Fruit fly (Drosophila melanogaster) whole organism, wandering third instar larva: Measurements from ENCODE around the gene Gem2.
A peak's percentile ranks its signal among the peaks of the same experiment; 100 is the strongest.

Experiments used
- Abd-B ChIP-seq: fragments of >200 bp; optimal IDR thresholded peaks from 2 replicates; lab custom pipeline; 2017; ENCODE audit warnings: missing biosample characterization, missing genetic modification characterization
- CG32264 ChIP-seq: fragments of 200-800 bp; sonication (Bioruptor generic); optimal IDR thresholded peaks from 2 replicates; lab custom pipeline; 2016; ENCODE audit warnings: missing biosample characterization, missing genetic modification characterization
- CG9705 ChIP-seq: fragments of 200-800 bp; sonication (Bioruptor generic); optimal IDR thresholded peaks from 2 replicates; lab custom pipeline; 2018; ENCODE audit warnings: missing biosample characterization, mild to moderate bottlenecking, missing genetic modification characterization
- CrebA ChIP-seq: fragments of 200-800 bp; sonication (Bioruptor generic); optimal IDR thresholded peaks from 2 replicates; lab custom pipeline; 2016; ENCODE audit warnings: missing biosample characterization, mild to moderate bottlenecking, missing genetic modification characterization, borderline replicate concordance
- Dfd ChIP-seq: fragments of >200 bp; optimal IDR thresholded peaks from 2 replicates; lab custom pipeline; 2017; ENCODE audit warnings: missing biosample characterization, missing genetic modification characterization
- Dif ChIP-seq: fragments of 200-275, 200-300 bp; sonication (Bioruptor generic); optimal IDR thresholded peaks from 2 replicates; lab custom pipeline; 2018; ENCODE audit warnings: missing biosample characterization, missing genetic modification characterization; ENCODE audit not compliant: partially characterized antibody
- GATAd ChIP-seq: sonication (Bioruptor generic); optimal IDR thresholded peaks from 2 replicates; lab custom pipeline; 2016; ENCODE audit warnings: missing biosample characterization, missing genetic modification characterization
- HLH106 ChIP-seq: fragments of 200-800 bp; optimal IDR thresholded peaks from 3 replicates; lab custom pipeline; 2019; ENCODE audit warnings: missing biosample characterization, mild to moderate bottlenecking, missing genetic modification characterization, moderate library complexity
- Hnf4 ChIP-seq: fragments of 200-800 bp; sonication (Bioruptor generic); optimal IDR thresholded peaks from 2 replicates; lab custom pipeline; 2016; ENCODE audit warnings: missing biosample characterization, mild to moderate bottlenecking, missing genetic modification characterization
- Hr78 ChIP-seq: fragments of >200 bp; optimal IDR thresholded peaks from 2 replicates; lab custom pipeline; 2017; ENCODE audit warnings: missing biosample characterization, missing genetic modification characterization
- Hr83 ChIP-seq: fragments of 200-300 bp; sonication (Bioruptor generic); optimal IDR thresholded peaks from 2 replicates; lab custom pipeline; 2016; ENCODE audit warnings: missing biosample characterization, mild to moderate bottlenecking, missing genetic modification characterization, moderate library complexity; ENCODE audit not compliant: poor library complexity, severe bottlenecking
- Jra ChIP-seq: sonication (Bioruptor generic); optimal IDR thresholded peaks from 2 replicates; lab custom pipeline; 2016; ENCODE audit warnings: missing biosample characterization, missing genetic modification characterization
- Mio ChIP-seq: sonication (Bioruptor generic); optimal IDR thresholded peaks from 2 replicates; lab custom pipeline; 2016; ENCODE audit warnings: missing biosample characterization, missing genetic modification characterization
- Myc ChIP-seq: fragments of >200 bp; optimal IDR thresholded peaks from 2 replicates; lab custom pipeline; 2017
- N ChIP-seq: fragments of >200 bp; optimal IDR thresholded peaks from 2 replicates; lab custom pipeline; 2018; ENCODE audit warnings: missing biosample characterization, missing external identifiers, missing genetic modification characterization
- OdsH ChIP-seq: fragments of 200-800 bp; sonication (Bioruptor generic); optimal IDR thresholded peaks from 2 replicates; lab custom pipeline; 2016; ENCODE audit warnings: missing biosample characterization, mild to moderate bottlenecking, missing genetic modification characterization
- Sp1 ChIP-seq: fragments of 200-800 bp; sonication (Bioruptor generic); optimal IDR thresholded peaks from 3 replicates; lab custom pipeline; 2019; ENCODE audit warnings: missing biosample characterization, mild to moderate bottlenecking, missing genetic modification characterization, moderate library complexity
- br ChIP-seq: fragments of 200-800 bp; sonication (Bioruptor generic); optimal IDR thresholded peaks from 2 replicates; lab custom pipeline; 2016; ENCODE audit warnings: missing biosample characterization, missing genetic modification characterization
- brk ChIP-seq: fragments of 200-800 bp; sonication (Bioruptor generic); optimal IDR thresholded peaks from 2 replicates; lab custom pipeline; 2016; ENCODE audit warnings: missing biosample characterization, mild to moderate bottlenecking, missing genetic modification characterization
- dmrt93B ChIP-seq: fragments of 200-800 bp; sonication (Bioruptor generic); optimal IDR thresholded peaks from 2 replicates; lab custom pipeline; 2018; ENCODE audit warnings: missing biosample characterization, mild to moderate bottlenecking, missing genetic modification characterization
- dsf ChIP-seq: sonication (Bioruptor generic); optimal IDR thresholded peaks from 2 replicates; lab custom pipeline; 2016; ENCODE audit warnings: missing biosample characterization, missing genetic modification characterization, borderline replicate concordance
- ey ChIP-seq: fragments of 200-800 bp; sonication (Bioruptor generic); optimal IDR thresholded peaks from 2 replicates; lab custom pipeline; 2016; ENCODE audit warnings: missing biosample characterization, missing genetic modification characterization
- foxo ChIP-seq, 2 experiments: fragments of 200-800 bp; sonication (Bioruptor generic); optimal IDR thresholded peaks; 2 replicates in 1 of 2; 3 replicates in 1 of 2; lab custom pipeline; 2016 to 2017; ENCODE audit warnings: missing biosample characterization in 2 of 2, missing genetic modification characterization in 2 of 2
- fru ChIP-seq: fragments of 200-800 bp; sonication (Bioruptor generic); optimal IDR thresholded peaks from 3 replicates; lab custom pipeline; 2016; ENCODE audit warnings: missing biosample characterization, mild to moderate bottlenecking, missing genetic modification characterization
- h ChIP-seq: fragments of 200-800 bp; sonication (Bioruptor generic); optimal IDR thresholded peaks from 3 replicates; lab custom pipeline; 2016; ENCODE audit warnings: missing biosample characterization, mild to moderate bottlenecking, missing genetic modification characterization
- jim ChIP-seq: fragments of 175-275, 200-325 bp; sonication (Bioruptor generic); optimal IDR thresholded peaks from 2 replicates; lab custom pipeline; 2016; ENCODE audit warnings: missing biosample characterization, mild to moderate bottlenecking, missing genetic modification characterization
- lola ChIP-seq: fragments of >200 bp; optimal IDR thresholded peaks from 2 replicates; lab custom pipeline; 2017; ENCODE audit warnings: missing biosample characterization, missing genetic modification characterization
- psq ChIP-seq: fragments of 200-800 bp; sonication (Bioruptor generic); optimal IDR thresholded peaks from 3 replicates; lab custom pipeline; 2017; ENCODE audit warnings: missing biosample characterization, mild to moderate bottlenecking, missing genetic modification characterization, moderate library complexity
- rgr ChIP-seq: fragments of 200-800 bp; sonication (Bioruptor generic); optimal IDR thresholded peaks from 3 replicates; lab custom pipeline; 2016; ENCODE audit warnings: missing biosample characterization, mild to moderate bottlenecking, missing genetic modification characterization
- sage ChIP-seq: fragments of 200-800 bp; sonication (Bioruptor generic); optimal IDR thresholded peaks from 2 replicates; lab custom pipeline; 2016; ENCODE audit warnings: missing biosample characterization, mild to moderate bottlenecking, missing genetic modification characterization
- sv ChIP-seq: fragments of 200-800 bp; sonication (Bioruptor generic); optimal IDR thresholded peaks from 3 replicates; lab custom pipeline; 2016; ENCODE audit warnings: missing biosample characterization, missing genetic modification characterization
- tai ChIP-seq: sonication (Bioruptor generic); optimal IDR thresholded peaks from 2 replicates; lab custom pipeline; 2016; ENCODE audit warnings: missing biosample characterization, missing genetic modification characterization
- usp ChIP-seq: fragments of >200 bp; optimal IDR thresholded peaks from 2 replicates; lab custom pipeline; 2017; ENCODE audit warnings: missing biosample characterization, missing genetic modification characterization
- woc ChIP-seq: sonication (Bioruptor generic); optimal IDR thresholded peaks from 2 replicates; lab custom pipeline; 2016; ENCODE audit warnings: missing biosample characterization, mild to moderate bottlenecking, missing genetic modification characterization

Gem2 gene

dm6 chr3L:19132586-19132985 is 32.4 kb upstream of the Gem2 start:
- no peak for TF ChIP-seq Dfd (GFP tag; lab: Kevin White, UChicago)
- TF ChIP-seq Jra (GFP tag; lab: Kevin White, UChicago), result no peak
- TF ChIP-seq Abd-B (GFP tag; lab: Kevin White, UChicago), result no peak
- TF ChIP-seq brk (GFP tag; lab: Kevin White, UChicago), result no peak
- no peak for TF ChIP-seq CrebA
- TF ChIP-seq ey (GFP tag; lab: Kevin White, UChicago), result no peak

dm6 chr3L:19129565-19129964 is 29.4 kb upstream of the Gem2 start, which contains the start of gene Spn75F:
Gene Spn75F, minus strand, starts transcription at chr3L:19129665.
- no peak for TF ChIP-seq GATAd (GFP tag; lab: Kevin White, UChicago)
- TF ChIP-seq sv, result no peak
- no peak for TF ChIP-seq OdsH (GFP tag; lab: Kevin White, UChicago)
- no peak for TF ChIP-seq psq (GFP tag; lab: Kevin White, UChicago)
- no peak for TF ChIP-seq tai
- no peak for TF ChIP-seq lola (GFP tag; lab: Kevin White, UChicago)
- TF ChIP-seq Mio (GFP tag; lab: Kevin White, UChicago), result no peak
- TF ChIP-seq usp (GFP tag; lab: Kevin White, UChicago), result no peak
- TF ChIP-seq CG32264 (GFP tag; lab: Kevin White, UChicago), result no peak
- no peak for TF ChIP-seq N (GFP tag; lab: Kevin White, UChicago)
- TF ChIP-seq foxo (GFP tag; optimal IDR thresholded peaks at IDR 0.05; lab: Kevin White, UChicago), result no peak
- no peak for TF ChIP-seq rgr (GFP tag; lab: Kevin White, UChicago)
- TF ChIP-seq CG9705, result no peak
- TF ChIP-seq Dfd (GFP tag; lab: Kevin White, UChicago), result no peak
- no peak for TF ChIP-seq jim

dm6 chr3L:19097665-19098082 is 2.5 kb downstream of the Gem2 start, which contains the start of the genes Naxd and CG14079:
Gene Naxd, minus strand, starts transcription at chr3L:19097709.
Gene CG14079, plus strand, starts transcription at chr3L:19097999.
- no peak for TF ChIP-seq usp (GFP tag; lab: Kevin White, UChicago)
- peak in 1 of 2 experiments; percentile 90 for TF ChIP-seq foxo (GFP tag; optimal IDR thresholded peaks at IDR 0.05; lab: Kevin White, UChicago)
- TF ChIP-seq sage (GFP tag; lab: Kevin White, UChicago), result peak; percentile 19
- peak; percentile 83 for TF ChIP-seq Hnf4 (GFP tag; lab: Kevin White, UChicago)
- peak; percentile 41 for TF ChIP-seq Jra (GFP tag; lab: Kevin White, UChicago)
- TF ChIP-seq Dfd (GFP tag; lab: Kevin White, UChicago), result no peak
- TF ChIP-seq rgr (GFP tag; lab: Kevin White, UChicago), result peak; percentile 89
- peak; percentile 78 for TF ChIP-seq h (GFP tag; lab: Kevin White, UChicago)
- TF ChIP-seq GATAd (GFP tag; lab: Kevin White, UChicago), result peak; percentile 24
- TF ChIP-seq woc (GFP tag; lab: Kevin White, UChicago), result peak; percentile 26
- peak; percentile 42 for TF ChIP-seq Hr83
- TF ChIP-seq jim, result peak; percentile 10
- peak; percentile 47 for TF ChIP-seq CG9705
- no peak for TF ChIP-seq CrebA
- peak; percentile 62 for TF ChIP-seq Sp1 (GFP tag; lab: Kevin White, UChicago)
- TF ChIP-seq OdsH (GFP tag; lab: Kevin White, UChicago), result peak; percentile 77
- no peak for TF ChIP-seq Hr78 (GFP tag; lab: Kevin White, UChicago)
- no peak for TF ChIP-seq Abd-B (GFP tag; lab: Kevin White, UChicago)
- no peak for TF ChIP-seq tai
- peak; percentile 73 for TF ChIP-seq psq (GFP tag; lab: Kevin White, UChicago)
- no peak for TF ChIP-seq Dif
- TF ChIP-seq fru (GFP tag; lab: Kevin White, UChicago), result peak; percentile 71
- TF ChIP-seq dmrt93B (GFP tag; lab: Kevin White, UChicago), result no peak
- peak; percentile 78 for TF ChIP-seq HLH106 (tag; lab: Kevin White, UChicago)
- peak; percentile 26 for TF ChIP-seq sv
- peak; percentile 64 for TF ChIP-seq ey (GFP tag; lab: Kevin White, UChicago)
- TF ChIP-seq br (GFP tag; lab: Kevin White, UChicago), result peak; percentile 63
- TF ChIP-seq Myc (lab: Kevin White, UChicago), result no peak
- TF ChIP-seq dsf (GFP tag; lab: Kevin White, UChicago), result peak; percentile 19

- TF ChIP-seq sv, result no peak
- TF ChIP-seq brk (GFP tag; lab: Kevin White, UChicago), result no peak
- peak; percentile 59 for TF ChIP-seq Dfd (GFP tag; lab: Kevin White, UChicago)
- TF ChIP-seq br (GFP tag; lab: Kevin White, UChicago), result no peak
- no peak for TF ChIP-seq Jra (GFP tag; lab: Kevin White, UChicago)
- TF ChIP-seq, all 38 proteins: peak for 1
Observed at dm6 chr3L:19097102-19097501, 3.1 kb downstream of the Gem2 start.
